Worm (Caenorhabditis elegans): ENCODE results near the gene C26E6.12.
A peak's percentile ranks its signal among the peaks of the same experiment; 100 is the strongest.

Gene C26E6.12

DNA sequence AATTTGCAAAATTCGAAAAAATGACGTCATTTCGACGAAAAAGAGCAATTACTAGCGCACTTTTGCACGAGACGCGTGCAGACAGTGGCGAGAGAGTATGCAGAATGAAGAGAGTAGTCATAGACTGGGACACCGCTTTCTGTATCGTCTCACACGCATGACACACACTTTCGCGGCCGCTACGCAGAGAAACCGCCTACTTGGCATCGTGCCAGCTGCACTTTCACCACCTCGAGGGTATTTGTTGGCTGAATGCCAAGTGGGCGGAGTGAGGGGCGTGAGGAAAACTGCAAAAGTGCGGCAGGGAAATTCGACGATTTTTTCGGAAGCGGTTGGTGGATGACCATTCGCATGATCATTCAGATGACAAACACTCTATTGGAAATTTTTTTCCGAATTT, 32.3 kb downstream of the C26E6.12 start (continued):
- TF ChIP-seq efl-3 (GFP tag; optimal IDR thresholded peaks at IDR 0.05) (peak; percentile 95), lin-14 (GFP tag; optimal IDR thresholded peaks at IDR 0.05) (peak; percentile 100), grh-1 (GFP tag; IDR thresholded peaks at IDR 0.05) (peak; percentile 99), egl-13 (tag; optimal IDR thresholded peaks at IDR 0.05) (peak; percentile 100), efl-1 (optimal IDR thresholded peaks at IDR 0.05) (peak; percentile 96 to 97), efl-1 (GFP tag; optimal IDR thresholded peaks at IDR 0.05 in 1 of 2) (peak; percentile 85 to 99), nhr-77 (tag; optimal IDR thresholded peaks at IDR 0.05) (peak; percentile 99), blmp-1 (tag; optimal IDR thresholded peaks at IDR 0.05) (peak; percentile 100), tlp-1 (tag; optimal IDR thresholded peaks at IDR 0.05) (no peak), unc-86 (tag; optimal IDR thresholded peaks at IDR 0.05) (peak; percentile 100), aha-1 (tag; optimal IDR thresholded peaks at IDR 0.05) (peak; percentile 95), ces-1 (GFP tag; optimal IDR thresholded peaks at IDR 0.05) (peak; percentile 69), nhr-28 (tag; optimal IDR thresholded peaks at IDR 0.05) (no peak), fos-1 (tag; optimal IDR thresholded peaks at IDR 0.05) (peak; percentile 97), ztf-11 (tag; optimal IDR thresholded peaks at IDR 0.05) (peak in 1 of 2 experiments; percentile 99), egl-27 (tag; optimal IDR thresholded peaks at IDR 0.05) (peak; percentile 83 to 96), mdl-1 (tag; optimal IDR thresholded peaks at IDR 0.05) (peak; percentile 45 to 99), rnt-1 (tag; optimal IDR thresholded peaks at IDR 0.05) (peak; percentile 98), nhr-19 (GFP tag; conservative IDR thresholded peaks at IDR 0.05) (peak; percentile 100), hlh-4 (tag; optimal IDR thresholded peaks at IDR 0.05) (peak; percentile 83), mab-9 (GFP tag; IDR thresholded peaks at IDR 0.05) (peak; percentile 98), mef-2 (tag; optimal IDR thresholded peaks at IDR 0.05) (peak; percentile 96), unc-30 (tag; optimal IDR thresholded peaks at IDR 0.05) (no peak), F16B12.6 (tag; optimal IDR thresholded peaks at IDR 0.05) (peak; percentile 68), nhr-71 (tag; optimal IDR thresholded peaks at IDR 0.05) (peak; percentile 100), unc-130 (tag; optimal IDR thresholded peaks at IDR 0.05) (peak; percentile 97), lin-15B (tag; optimal IDR thresholded peaks at IDR 0.05) (peak; percentile 94), sup-37 (GFP tag; optimal IDR thresholded peaks at IDR 0.05) (peak; percentile 100), ceh-8 (GFP tag; optimal IDR thresholded peaks at IDR 0.05) (peak; percentile 99), nhr-90 (tag; optimal IDR thresholded peaks at IDR 0.05; ENCODE audit: poor library complexity) (peak; percentile 99), snu-23 (GFP tag; optimal IDR thresholded peaks at IDR 0.05) (peak; percentile 100), isw-1 (GFP tag; IDR thresholded peaks at IDR 0.05) (peak; percentile 98), mep-1 (tag; optimal IDR thresholded peaks at IDR 0.05) (peak; percentile 96), jun-1 (tag; optimal IDR thresholded peaks at IDR 0.05) (peak; percentile 99), lin-35 (GFP tag; optimal IDR thresholded peaks at IDR 0.05) (peak; percentile 94 to 95), aly-2 (tag; optimal IDR thresholded peaks at IDR 0.05) (peak; percentile 90), ceh-90 (tag; optimal IDR thresholded peaks at IDR 0.05) (peak; percentile 73), ama-1 (optimal IDR thresholded peaks at IDR 0.05) (no peak)

DNA sequence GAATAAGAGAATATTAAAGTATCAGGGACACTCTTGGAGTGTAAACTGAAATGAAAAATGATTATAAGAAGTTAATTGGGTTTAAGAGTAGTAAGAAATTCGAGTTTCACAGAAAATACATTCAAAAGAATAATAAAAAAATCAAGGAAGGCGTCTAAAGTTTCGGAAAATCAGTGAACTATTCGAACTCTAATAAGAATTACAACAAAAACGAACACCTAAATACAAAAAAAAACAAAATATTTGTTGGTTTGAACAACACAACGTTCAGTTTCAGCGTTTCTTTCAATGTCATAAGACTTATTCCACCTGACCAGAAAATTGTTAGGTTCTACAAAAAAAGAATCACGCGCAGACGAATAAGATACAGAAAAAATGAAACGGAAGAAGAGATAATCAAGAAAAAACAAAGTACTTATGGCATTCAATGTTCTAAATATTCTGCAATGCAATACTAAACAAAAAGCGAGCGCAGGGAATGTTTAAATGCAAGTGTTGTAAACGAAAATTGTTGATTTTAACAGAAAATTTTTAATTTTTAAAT, 32.9 kb downstream of the C26E6.12 start, which contains the start of gene nhl-2:
nhl-2 (minus strand) TSS at position 51 of the 544 bp plus-strand sequence.
- no peak for TF ChIP-seq zip-4 (GFP tag; optimal IDR thresholded peaks at IDR 0.05)
- no peak for TF ChIP-seq ztf-11 (tag; optimal IDR thresholded peaks at IDR 0.05)
- TF ChIP-seq nhr-28 (tag; optimal IDR thresholded peaks at IDR 0.05) = no peak
- no peak for TF ChIP-seq sup-37 (GFP tag; optimal IDR thresholded peaks at IDR 0.05)
- TF ChIP-seq skn-1 (tag; optimal IDR thresholded peaks at IDR 0.05) = no peak
- TF ChIP-seq nhr-85 (tag) = peak; percentile 41
- TF ChIP-seq sox-4 (tag; optimal IDR thresholded peaks at IDR 0.05) = no peak
- no peak for TF ChIP-seq fos-1 (tag; optimal IDR thresholded peaks at IDR 0.05)
- no peak for TF ChIP-seq egl-13 (tag; optimal IDR thresholded peaks at IDR 0.05)
- TF ChIP-seq snu-23 (GFP tag; optimal IDR thresholded peaks at IDR 0.05) = no peak
- no peak for TF ChIP-seq pax-3 (tag; optimal IDR thresholded peaks at IDR 0.05)
- TF ChIP-seq ceh-88 (GFP tag; IDR thresholded peaks at IDR 0.05) = no peak
- no peak for TF ChIP-seq lin-14 (GFP tag; optimal IDR thresholded peaks at IDR 0.05)
- TF ChIP-seq ztf-4 (tag; optimal IDR thresholded peaks at IDR 0.05) = no peak
- TF ChIP-seq lin-15B (tag; optimal IDR thresholded peaks at IDR 0.05) = no peak
- TF ChIP-seq ama-1 (optimal IDR thresholded peaks at IDR 0.05) = no peak
- TF ChIP-seq nhr-11 (tag; optimal IDR thresholded peaks at IDR 0.05) = no peak
- no peak for TF ChIP-seq unc-62 (GFP tag; optimal IDR thresholded peaks at IDR 0.05)
- no peak for TF ChIP-seq rnt-1 (tag; optimal IDR thresholded peaks at IDR 0.05)
- no peak for TF ChIP-seq mab-9 (GFP tag; IDR thresholded peaks at IDR 0.05)
- no peak for TF ChIP-seq unc-30 (tag; optimal IDR thresholded peaks at IDR 0.05)
- TF ChIP-seq lin-35 (GFP tag; optimal IDR thresholded peaks at IDR 0.05) = peak in 1 of 2 experiments; percentile 5
- TF ChIP-seq swsn-7 (tag; optimal IDR thresholded peaks at IDR 0.05) = no peak
- no peak for TF ChIP-seq efl-1 (optimal IDR thresholded peaks at IDR 0.05)
- peak in 1 of 2 experiments; percentile 84 for TF ChIP-seq efl-1 (GFP tag; optimal IDR thresholded peaks at IDR 0.05 in 1 of 2)
- no peak for TF ChIP-seq elt-3 (tag; optimal IDR thresholded peaks at IDR 0.05)

All from whole organism, L1 larva.